Worm (Caenorhabditis elegans): ENCODE data around the gene ipp-5.

- TF ChIP-seq mdl-1 (tag; optimal IDR thresholded peaks at IDR 0.05) (no peak), nhr-237 (tag; optimal IDR thresholded peaks at IDR 0.05) (no peak), lin-13 (GFP tag; optimal IDR thresholded peaks at IDR 0.05) (no peak), egl-27 (tag; optimal IDR thresholded peaks at IDR 0.05) (no peak), unc-62 (GFP tag; optimal IDR thresholded peaks at IDR 0.05 in 1 of 2) (no peak), unc-62 (tag; optimal IDR thresholded peaks at IDR 0.05) (no peak), pqm-1 (tag; optimal IDR thresholded peaks at IDR 0.05) (no peak), dve-1 (tag; optimal IDR thresholded peaks at IDR 0.05; ENCODE audit: insufficient read depth) (no peak), skn-1 (tag; optimal IDR thresholded peaks at IDR 0.05) (no peak), nhr-28 (tag; optimal IDR thresholded peaks at IDR 0.05) (no peak), ama-1 (optimal IDR thresholded peaks at IDR 0.05) (no peak)
Measured at ce11 chrX:6082660-6083059, 51.4 kb downstream of the ipp-5 start, which contains the start of gene C45B2.3.

Data from whole organism, L4 larva.